Worm (Caenorhabditis elegans) whole organism, early embryonic: ENCODE data around the gene srz-13.

Experiments
- B0310.2 ChIP-seq: sonication (generic microtip); optimal IDR thresholded peaks from 2 replicates; lab custom pipeline; 2016; ENCODE audit warnings: mild to moderate bottlenecking, missing genetic modification characterization, missing compliant biosample characterization
- F13C5.2 ChIP-seq: sonication (generic microtip); optimal IDR thresholded peaks from 2 replicates; lab custom pipeline; 2017; ENCODE audit warnings: mild to moderate bottlenecking, missing genetic modification characterization, inconsistent platforms, missing compliant biosample characterization
- aly-1 ChIP-seq: sonication (generic microtip); optimal IDR thresholded peaks from 2 replicates; lab custom pipeline; 2016; ENCODE audit warnings: missing genetic modification characterization, missing compliant biosample characterization
- ama-1 ChIP-seq: fragments of 150-350 bp; optimal IDR thresholded peaks from 2 replicates; lab custom pipeline; 2014
- ceh-36 ChIP-seq: sonication (generic microtip); optimal IDR thresholded peaks from 2 replicates; lab custom pipeline; 2016; ENCODE audit warnings: missing genetic modification characterization, inconsistent platforms, missing compliant biosample characterization
- ets-7 ChIP-seq: sonication (generic microtip); optimal IDR thresholded peaks from 2 replicates; lab custom pipeline; 2016; ENCODE audit warnings: missing genotype, missing genetic modification characterization, missing compliant biosample characterization
- flt-1 ChIP-seq: fragments of 200-800 bp; sonication (Bioruptor generic); IDR thresholded peaks from 2 replicates; pipeline ENCODE4 v1.3.6; 2022; ENCODE audit warnings: missing genetic modification characterization, missing compliant biosample characterization
- hmbx-1 ChIP-seq: sonication (generic microtip); optimal IDR thresholded peaks from 2 replicates; lab custom pipeline; 2016; ENCODE audit warnings: mild to moderate bottlenecking, missing genetic modification characterization, missing compliant biosample characterization
- hnd-1 ChIP-seq: sonication (generic microtip); optimal IDR thresholded peaks from 2 replicates; lab custom pipeline; 2016; ENCODE audit warnings: missing genetic modification characterization, missing compliant biosample characterization
- pes-1 ChIP-seq: fragments of 200-800 bp; sonication (Bioruptor generic); IDR thresholded peaks from 2 replicates; pipeline ENCODE4 v1.3.6; 2022; ENCODE audit warnings: missing genetic modification reagents, missing genetic modification characterization, missing compliant biosample characterization
- tbx-11 ChIP-seq: fragments of 200-800 bp; sonication (Bioruptor generic); IDR thresholded peaks from 2 replicates; pipeline ENCODE4 v1.3.6; 2022; ENCODE audit warnings: missing genetic modification characterization, missing compliant biosample characterization
- tbx-37 ChIP-seq: fragments of 200-800 bp; sonication (Bioruptor generic); conservative IDR thresholded peaks from 2 replicates; pipeline ENCODE4 v1.3.6; 2022; ENCODE audit warnings: missing genetic modification reagents, missing genetic modification characterization, missing compliant biosample characterization
- tra-4 ChIP-seq: sonication (generic microtip); optimal IDR thresholded peaks from 2 replicates; lab custom pipeline; 2017; ENCODE audit warnings: missing genetic modification characterization, missing compliant biosample characterization

DNA sequence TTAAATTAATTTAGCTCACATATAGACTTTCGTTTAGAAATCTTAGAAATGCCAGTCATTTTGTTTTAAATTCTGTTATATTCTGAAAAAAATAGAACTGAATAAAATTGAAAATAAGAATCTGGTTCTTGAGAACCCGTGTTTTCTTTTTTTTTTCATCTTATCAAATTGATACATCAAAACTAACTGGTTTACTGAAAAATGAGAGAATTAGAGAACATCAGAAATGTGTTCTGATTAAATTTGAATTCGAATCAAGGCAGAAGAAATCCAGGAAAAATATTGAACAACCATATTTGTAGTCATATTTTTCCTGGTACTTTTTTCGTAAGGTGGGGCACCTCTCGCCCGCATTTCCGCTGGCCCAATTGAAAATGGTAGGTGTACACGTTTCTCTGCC, 36.3 kb downstream of the srz-13 start, which contains the start of gene F11A5.15:
- no peak for TF ChIP-seq ama-1 (lab: Kevin White, UChicago)
- TF ChIP-seq tbx-37 (GFP tag; lab: Robert Waterston, UW): no peak
- TF ChIP-seq aly-1 (tag; lab: Kevin White, UChicago): no peak
- TF ChIP-seq ets-7 (tag; lab: Kevin White, UChicago): no peak
- TF ChIP-seq pes-1 (GFP tag; lab: Robert Waterston, UW): no peak
- no peak for TF ChIP-seq B0310.2
- no peak for TF ChIP-seq ceh-36 (tag; lab: Kevin White, UChicago)
- TF ChIP-seq hmbx-1: no peak
- TF ChIP-seq tra-4 (tag; lab: Kevin White, UChicago): no peak
- TF ChIP-seq hnd-1 (tag; lab: Kevin White, UChicago): no peak
- TF ChIP-seq F13C5.2: no peak
- no peak for TF ChIP-seq flt-1 (GFP tag; lab: Robert Waterston, UW)
- no peak for TF ChIP-seq tbx-11 (GFP tag; lab: Robert Waterston, UW)
